Fruit fly (Drosophila melanogaster): ENCODE measurements around the gene RecQ5.

RecQ5 gene

dm6 chr3L:14612945-14613791 is 18.7 kb downstream of the RecQ5 start:
- TF ChIP-seq CG13424 (tag; optimal IDR thresholded peaks at IDR 0.05) (peak; percentile 21), CG33213 (GFP tag; optimal IDR thresholded peaks at IDR 0.05) (no peak), CG10565 (GFP tag; optimal IDR thresholded peaks at IDR 0.05) (no peak), Ravus (GFP tag; IDR thresholded peaks at IDR 0.05) (no peak), Nf-YB (GFP tag; optimal IDR thresholded peaks at IDR 0.05) (no peak), dysf (GFP tag; IDR thresholded peaks at IDR 0.05) (0 out of 3 replicates have a peak, but pooled peaks have one; percentile 15), D (optimal IDR thresholded peaks at IDR 0.05) (no peak), D (GFP tag; optimal IDR thresholded peaks at IDR 0.05) (peak; percentile 46), Vsx1 (GFP tag; optimal IDR thresholded peaks at IDR 0.05) (no peak), HHEX (GFP tag; optimal IDR thresholded peaks at IDR 0.05) (peak; percentile 14), CG3065 (GFP tag; optimal IDR thresholded peaks at IDR 0.05) (peak; percentile 1), CG10267 (tag; optimal IDR thresholded peaks at IDR 0.05) (peak; percentile 72), Nf-YC (tag; optimal IDR thresholded peaks at IDR 0.05) (no peak), lilli (GFP tag; optimal IDR thresholded peaks at IDR 0.05) (peak; percentile 47), CG7271 (tag; optimal IDR thresholded peaks at IDR 0.05) (no peak), E2f2 (GFP tag; IDR thresholded peaks at IDR 0.05) (no peak), CG9215 (GFP tag; IDR thresholded peaks at IDR 0.05) (no peak), amos (GFP tag; IDR thresholded peaks at IDR 0.05; ENCODE audit: partially characterized antibody) (no peak), rib (GFP tag; IDR thresholded peaks at IDR 0.05) (peak; percentile 24; the same call in 1 of the 2 replicates), CG2712 (tag; optimal IDR thresholded peaks at IDR 0.05) (peak; percentile 85), pho (GFP tag; optimal IDR thresholded peaks at IDR 0.05) (no peak), CG12769 (tag; optimal IDR thresholded peaks at IDR 0.05) (no peak), CG15601 (tag; optimal IDR thresholded peaks at IDR 0.05) (peak; percentile 56), lov (optimal IDR thresholded peaks at IDR 0.05) (no peak), lov (GFP tag; IDR thresholded peaks at IDR 0.05) (no peak), CG4424 (GFP tag; optimal IDR thresholded peaks at IDR 0.05) (peak; percentile 50), CG17186 (GFP tag; optimal IDR thresholded peaks at IDR 0.05) (no peak), CG1603 (tag; optimal IDR thresholded peaks at IDR 0.05) (peak; percentile 33), CG15011 (GFP tag; optimal IDR thresholded peaks at IDR 0.05) (peak; percentile 49), Hr51 (GFP tag; optimal IDR thresholded peaks at IDR 0.05) (peak; percentile 6 to 9), CG8478 (optimal IDR thresholded peaks at IDR 0.05) (no peak), CG9437 (GFP tag; optimal IDR thresholded peaks at IDR 0.05) (no peak), eve (GFP tag; optimal IDR thresholded peaks at IDR 0.05) (no peak), zen (tag; optimal IDR thresholded peaks at IDR 0.05) (peak; percentile 34), CG31224 (GFP tag; IDR thresholded peaks at IDR 0.05) (no peak), gsb-n (tag; optimal IDR thresholded peaks at IDR 0.05) (peak; percentile 71), CG18619 (GFP tag; optimal IDR thresholded peaks at IDR 0.05) (peak; percentile 39), caup (GFP tag; optimal IDR thresholded peaks at IDR 0.05; ENCODE audit: severe bottlenecking) (no peak), CG15696 (tag; optimal IDR thresholded peaks at IDR 0.05) (peak; percentile 72), toy (GFP tag; IDR thresholded peaks at IDR 0.05) (no peak), CG3407 (GFP tag; optimal IDR thresholded peaks at IDR 0.05) (peak; percentile 48), CG11085 (GFP tag; IDR thresholded peaks at IDR 0.05) (no peak), CG4854 (GFP tag; optimal IDR thresholded peaks at IDR 0.05) (no peak), chif (GFP tag; optimal IDR thresholded peaks at IDR 0.05) (peak; percentile 25 to 60), ara (GFP tag; IDR thresholded peaks at IDR 0.05) (peak; percentile 53; the same call in 1 of the 2 replicates), BtbVII (GFP tag; optimal IDR thresholded peaks at IDR 0.05) (peak; percentile 9), CG9609 (GFP tag; optimal IDR thresholded peaks at IDR 0.05) (no peak), Dek (tag; optimal IDR thresholded peaks at IDR 0.05) (peak; percentile 3), mirr (GFP tag; optimal IDR thresholded peaks at IDR 0.05) (no peak)
